Worm (Caenorhabditis elegans) whole organism, L2 larva: ENCODE data around the gene trpl-2.

Experiments used
- F13H6.1 ChIP-seq: sonication (generic microtip); optimal IDR thresholded peaks from 2 replicates; lab custom pipeline; 2016; ENCODE audit warnings: missing genetic modification characterization, missing compliant biosample characterization
- R02D3.7 ChIP-seq: fragments of 150-350 bp; optimal IDR thresholded peaks from 2 replicates; lab custom pipeline; 2014; ENCODE audit warnings: missing biosample characterization, missing genetic modification characterization
- ZK546.5 ChIP-seq: sonication (generic microtip); optimal IDR thresholded peaks from 2 replicates; lab custom pipeline; 2017; ENCODE audit warnings: missing biosample characterization, missing genetic modification characterization
- ama-1 ChIP-seq: fragments of 150-350 bp; optimal IDR thresholded peaks from 2 replicates; lab custom pipeline; 2018; ENCODE audit warnings: inconsistent platforms
- egl-27 ChIP-seq: sonication (generic microtip); optimal IDR thresholded peaks from 3 replicates; lab custom pipeline; 2017; ENCODE audit warnings: missing biosample characterization, missing genetic modification reagents, missing genetic modification characterization
- elt-1 ChIP-seq: fragments of 150-350 bp; optimal IDR thresholded peaks from 2 replicates; lab custom pipeline; 2014; ENCODE audit warnings: missing biosample characterization, missing genetic modification characterization
- lin-11 ChIP-seq: fragments of 150-350 bp; sonication (generic microtip); optimal IDR thresholded peaks from 2 replicates; lab custom pipeline; 2014; ENCODE audit warnings: missing biosample characterization, missing genetic modification characterization, inconsistent platforms, mixed read lengths
- nhr-12 ChIP-seq: fragments of 150-350 bp; optimal IDR thresholded peaks from 2 replicates; lab custom pipeline; 2014; ENCODE audit warnings: missing biosample characterization, missing genetic modification characterization
- nhr-6 ChIP-seq: fragments of 150-350 bp; optimal IDR thresholded peaks from 2 replicates; lab custom pipeline; 2014; ENCODE audit warnings: missing biosample characterization, missing genetic modification characterization
- unc-39 ChIP-seq: fragments of 150-350 bp; optimal IDR thresholded peaks from 2 replicates; lab custom pipeline; 2014; ENCODE audit warnings: missing biosample characterization, missing genetic modification characterization
- unc-62 ChIP-seq: fragments of 150-350 bp; optimal IDR thresholded peaks from 2 replicates; lab custom pipeline; 2014; ENCODE audit warnings: missing biosample characterization, missing genetic modification reagents, missing genetic modification characterization
- ztf-1 ChIP-seq: fragments of 200-800 bp; sonication (Bioruptor generic); conservative IDR thresholded peaks from 2 replicates; pipeline ENCODE4 v1.3.6; 2022; ENCODE audit warnings: missing genetic modification characterization, missing compliant biosample characterization
- ztf-11 ChIP-seq: sonication (generic microtip); optimal IDR thresholded peaks from 2 replicates; lab custom pipeline; 2017; ENCODE audit warnings: missing biosample characterization, missing genetic modification characterization

DNA sequence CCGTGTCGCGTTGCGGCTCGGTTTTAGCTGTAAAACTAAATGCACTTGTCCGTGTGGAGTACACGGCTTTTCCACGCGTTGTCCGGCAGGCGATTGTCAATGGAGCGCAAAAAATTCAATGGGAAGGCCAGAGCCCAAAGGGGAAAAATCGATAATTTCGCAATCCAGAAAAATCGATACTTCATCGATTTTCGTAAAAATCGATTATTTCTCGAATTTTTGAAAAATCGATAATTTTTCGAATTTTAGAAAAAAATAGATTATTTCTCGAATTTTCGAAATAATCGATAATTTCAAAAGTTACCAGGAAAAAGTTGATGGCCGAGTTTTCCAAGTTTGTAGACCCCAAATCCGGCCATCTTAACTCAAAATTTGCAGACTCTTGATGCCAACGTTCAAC is 7.0 kb upstream of the trpl-2 start:
- TF ChIP-seq egl-27 (tag; lab: Kevin White, UChicago) (no peak), unc-39 (tag; lab: Kevin White, UChicago) (no peak), ztf-1 (no peak), ztf-11 (tag; lab: Kevin White, UChicago) (no peak), R02D3.7 (no peak), unc-62 (GFP tag; lab: Kevin White, UChicago) (no peak), elt-1 (tag; lab: Kevin White, UChicago) (no peak), ama-1 (lab: Kevin White, UChicago) (no peak), lin-11 (tag; lab: Kevin White, UChicago) (no peak), nhr-12 (tag; lab: Kevin White, UChicago) (no peak), ZK546.5 (no peak), F13H6.1 (tag; lab: Kevin White, UChicago) (no peak), nhr-6 (tag; lab: Kevin White, UChicago) (no peak)
